Fruit fly (Drosophila melanogaster): Measurements from ENCODE around the gene CG11147.

CG11147 gene

DNA sequence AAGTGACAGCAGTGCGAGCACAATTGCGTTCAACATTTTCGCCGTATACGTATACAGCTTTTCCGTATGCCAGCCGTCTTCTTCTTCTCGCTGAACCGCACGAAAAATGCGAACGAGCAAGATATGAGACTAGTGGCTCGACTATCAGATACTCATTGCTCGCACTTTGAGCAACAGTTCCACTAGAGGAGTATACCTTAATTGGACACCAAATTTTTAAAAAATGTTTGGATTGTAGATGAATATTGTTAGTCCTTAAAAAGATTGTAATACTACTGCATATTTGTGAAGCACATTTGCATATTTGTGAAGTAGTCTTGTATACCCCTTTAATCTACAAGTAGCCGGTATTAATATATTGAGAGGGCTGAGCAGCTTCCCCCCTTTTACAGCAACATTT lies 37.1 kb upstream of the CG11147 start:
- TF ChIP-seq CG4496 (GFP tag; IDR thresholded peaks at IDR 0.05) (no peak), Snoo (tag; optimal IDR thresholded peaks at IDR 0.05) (no peak), CG14655 (GFP tag; optimal IDR thresholded peaks at IDR 0.05) (peak; percentile 47), EcR (GFP tag; optimal IDR thresholded peaks at IDR 0.05) (no peak), Pif1A (GFP tag; optimal IDR thresholded peaks at IDR 0.05) (peak; percentile 37), CG13204 (GFP tag; optimal IDR thresholded peaks at IDR 0.05) (no peak), gl (tag; optimal IDR thresholded peaks at IDR 0.05) (peak; percentile 16), CG8301 (tag; optimal IDR thresholded peaks at IDR 0.05) (peak; percentile 28), CG34367 (tag; optimal IDR thresholded peaks at IDR 0.05) (no peak), CG15710 (tag; optimal IDR thresholded peaks at IDR 0.05) (peak; percentile 24), CG8159 (tag; optimal IDR thresholded peaks at IDR 0.05) (peak; percentile 38), CG32121 (GFP tag; IDR thresholded peaks at IDR 0.05) (no peak), CG17806 (tag; optimal IDR thresholded peaks at IDR 0.05) (peak; percentile 46), D1 (tag; optimal IDR thresholded peaks at IDR 0.05) (no peak), CG10348 (GFP tag; IDR thresholded peaks at IDR 0.05) (no peak), CG12605 (GFP tag; IDR thresholded peaks at IDR 0.05) (0 out of 2 replicates have a peak, but pooled peaks have one; percentile 12), Pif1B (GFP tag; optimal IDR thresholded peaks at IDR 0.05) (no peak), Ets98B (GFP tag; IDR thresholded peaks at IDR 0.05) (no peak), rn (GFP tag; IDR thresholded peaks at IDR 0.05) (no peak), CG9948 (tag; optimal IDR thresholded peaks at IDR 0.05) (peak; percentile 29), fd96Ca (GFP tag; IDR thresholded peaks at IDR 0.05) (no peak)

DNA sequence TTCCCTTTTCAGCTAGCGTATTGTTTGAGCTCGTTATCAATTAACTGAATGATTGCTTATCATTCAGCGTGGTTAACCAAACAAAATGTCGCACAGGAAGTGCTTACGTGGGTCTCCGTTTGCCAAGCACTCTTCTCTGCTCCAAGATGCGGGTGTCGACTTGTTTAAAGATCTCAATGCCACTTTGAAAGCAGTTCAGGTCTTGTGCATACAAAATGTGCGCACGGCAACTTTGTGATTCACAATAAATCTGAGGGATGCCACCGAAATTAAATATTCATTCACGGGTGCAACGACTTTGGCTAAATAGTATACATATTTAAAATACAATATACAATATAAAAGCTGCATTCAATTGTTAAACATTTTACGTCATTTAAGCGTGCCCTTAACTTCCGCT lies 31.2 kb upstream of the CG11147 start:
- no peak for TF ChIP-seq CG17806 (tag; optimal IDR thresholded peaks at IDR 0.05)
- TF ChIP-seq rn (GFP tag; IDR thresholded peaks at IDR 0.05): no peak
- no peak for TF ChIP-seq CG8301 (tag; optimal IDR thresholded peaks at IDR 0.05)
- no peak for TF ChIP-seq CG32121 (GFP tag; IDR thresholded peaks at IDR 0.05)
- no peak for TF ChIP-seq CG8159 (tag; optimal IDR thresholded peaks at IDR 0.05)
- no peak for TF ChIP-seq Ets98B (GFP tag; IDR thresholded peaks at IDR 0.05)
- no peak for TF ChIP-seq CG9948 (tag; optimal IDR thresholded peaks at IDR 0.05)
- no peak for TF ChIP-seq fd96Ca (GFP tag; IDR thresholded peaks at IDR 0.05)
- no peak for TF ChIP-seq gl (tag; optimal IDR thresholded peaks at IDR 0.05)
- no peak for TF ChIP-seq Snoo (tag; optimal IDR thresholded peaks at IDR 0.05)
- no peak for TF ChIP-seq CG12605 (GFP tag; IDR thresholded peaks at IDR 0.05)
- no peak for TF ChIP-seq EcR (GFP tag; optimal IDR thresholded peaks at IDR 0.05)
- no peak for TF ChIP-seq CG13204 (GFP tag; optimal IDR thresholded peaks at IDR 0.05)
- no peak for TF ChIP-seq CG10348 (GFP tag; IDR thresholded peaks at IDR 0.05)

DNA sequence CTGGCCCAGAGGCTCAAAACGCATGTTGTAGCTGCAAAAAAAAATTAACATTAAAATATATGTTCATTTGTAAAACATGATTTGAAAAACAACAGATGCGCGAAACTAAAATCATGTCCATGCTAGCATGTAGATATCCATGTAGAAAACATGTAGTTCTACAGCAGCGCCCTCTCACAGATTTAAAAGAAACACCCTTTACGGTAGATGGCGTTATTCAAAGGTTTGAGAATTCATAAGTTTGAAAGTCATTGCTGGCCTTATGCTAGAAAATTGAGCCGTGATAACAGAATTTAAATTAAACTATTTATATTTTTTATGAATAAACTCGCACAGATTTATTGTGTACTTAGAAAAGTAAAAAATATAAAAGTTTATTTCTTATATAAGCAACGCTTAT lies 30.1 kb upstream of the CG11147 start:
- TF ChIP-seq D1 (tag; optimal IDR thresholded peaks at IDR 0.05): peak; percentile 78
- TF ChIP-seq CG34367 (tag; optimal IDR thresholded peaks at IDR 0.05): no peak

DNA sequence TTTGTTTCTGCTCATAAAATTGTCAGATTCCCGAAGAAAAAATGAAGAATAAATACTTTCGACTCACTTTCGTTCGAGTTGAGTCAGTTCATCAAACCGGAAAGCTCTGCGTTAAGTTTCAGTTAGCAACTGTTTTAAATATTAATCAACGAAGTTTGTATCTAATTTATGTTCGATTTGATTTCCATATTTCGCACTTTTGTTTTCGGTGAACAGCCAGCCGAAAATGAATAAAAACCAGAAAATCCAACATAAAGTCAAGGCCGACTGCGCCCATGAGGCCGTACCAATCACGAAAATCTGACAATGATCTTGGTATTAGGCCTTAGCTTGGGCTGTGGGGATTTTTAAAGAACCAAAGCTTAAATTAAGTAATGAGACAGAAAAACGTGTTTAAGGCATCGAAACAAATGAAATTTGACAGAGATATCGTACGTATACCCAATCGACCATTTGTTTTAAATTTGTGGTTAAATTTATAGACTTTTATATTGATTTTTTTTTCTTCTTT lies 25.5 kb upstream of the CG11147 start:
- TF ChIP-seq Pif1A (GFP tag; optimal IDR thresholded peaks at IDR 0.05) (no peak), CG34367 (tag; optimal IDR thresholded peaks at IDR 0.05) (no peak), CG12605 (GFP tag; IDR thresholded peaks at IDR 0.05) (no peak), Pif1B (GFP tag; optimal IDR thresholded peaks at IDR 0.05) (no peak), CG4496 (GFP tag; IDR thresholded peaks at IDR 0.05) (no peak), CG17806 (tag; optimal IDR thresholded peaks at IDR 0.05) (no peak), fd96Ca (GFP tag; IDR thresholded peaks at IDR 0.05) (no peak), Snoo (tag; optimal IDR thresholded peaks at IDR 0.05) (no peak), Ets98B (GFP tag; IDR thresholded peaks at IDR 0.05) (no peak), CG10348 (GFP tag; IDR thresholded peaks at IDR 0.05) (no peak), CG9948 (tag; optimal IDR thresholded peaks at IDR 0.05) (no peak), rn (GFP tag; IDR thresholded peaks at IDR 0.05) (no peak), CG13204 (GFP tag; optimal IDR thresholded peaks at IDR 0.05) (no peak)

DNA sequence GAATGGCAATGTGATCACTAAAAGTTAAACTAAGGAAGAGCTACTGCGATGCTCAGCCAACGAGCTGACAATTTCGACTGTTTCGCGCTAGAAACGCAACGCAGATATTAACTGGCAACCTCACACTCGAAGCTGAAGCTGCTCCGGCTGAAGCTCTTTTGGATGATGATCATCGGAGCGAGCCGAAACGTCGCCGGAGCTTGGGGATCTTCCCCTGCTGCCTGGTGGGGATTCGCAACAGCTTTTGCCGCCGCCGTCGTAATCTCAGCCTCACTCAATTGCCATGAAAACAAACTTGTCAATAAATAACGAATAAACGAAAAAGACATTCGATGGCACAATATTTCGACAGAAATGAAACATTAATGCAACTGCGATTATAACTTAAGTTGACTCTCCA lies 25.0 kb upstream of the CG11147 start, which contains the start of gene obst-E:
Gene obst-E (minus strand): TSS at position 101 of the 400 bp plus-strand sequence.
- TF ChIP-seq CG8159 (tag; optimal IDR thresholded peaks at IDR 0.05): no peak
- no peak for TF ChIP-seq CG34367 (tag; optimal IDR thresholded peaks at IDR 0.05)
- TF ChIP-seq CG32121 (GFP tag; IDR thresholded peaks at IDR 0.05): no peak
- TF ChIP-seq EcR (GFP tag; optimal IDR thresholded peaks at IDR 0.05): no peak
- no peak for TF ChIP-seq Ets98B (GFP tag; IDR thresholded peaks at IDR 0.05)

DNA sequence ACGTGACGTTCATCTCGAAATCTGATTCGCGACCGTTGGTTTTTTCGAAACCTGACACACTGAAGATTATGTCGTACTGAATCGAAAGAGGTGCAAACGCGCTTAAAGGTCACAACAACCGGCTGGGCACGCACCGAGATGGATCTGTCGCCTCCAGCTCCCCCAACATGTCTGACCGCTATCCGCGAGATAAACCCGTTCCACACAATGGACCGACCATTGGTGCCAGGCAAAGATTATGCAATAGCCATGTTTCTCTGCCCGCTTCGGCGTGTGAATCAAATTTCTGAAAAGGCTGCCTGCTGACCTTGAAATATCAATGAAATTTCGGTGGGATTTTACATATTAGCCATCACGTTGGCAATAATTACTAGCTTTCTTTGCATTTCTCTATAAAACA lies 24.1 kb upstream of the CG11147 start:
- peak; percentile 76 for TF ChIP-seq EcR (GFP tag; optimal IDR thresholded peaks at IDR 0.05)
- no peak for TF ChIP-seq CG17806 (tag; optimal IDR thresholded peaks at IDR 0.05)

DNA sequence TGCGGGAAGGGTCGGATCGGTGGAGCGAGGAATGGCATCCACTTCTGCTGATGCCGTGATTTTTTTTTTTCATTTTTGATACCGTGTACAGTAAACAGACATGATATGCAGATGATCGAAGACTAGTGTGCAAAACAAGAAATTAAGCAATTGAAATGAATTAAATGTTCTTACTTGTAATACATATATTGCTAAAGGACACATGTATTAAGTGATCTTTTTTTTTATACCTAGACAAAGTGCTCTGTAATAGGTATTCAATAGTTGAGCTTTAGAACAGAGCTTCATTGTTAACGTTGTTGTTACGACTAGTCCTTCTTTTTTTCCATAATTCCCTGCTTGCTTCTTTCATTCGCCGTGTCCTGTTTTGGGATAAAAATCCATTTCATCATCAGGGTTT lies 10.4 kb upstream of the CG11147 start:
- TF ChIP-seq CG8159 (tag; optimal IDR thresholded peaks at IDR 0.05) (peak; percentile 82), Snoo (tag; optimal IDR thresholded peaks at IDR 0.05) (peak; percentile 11), D1 (tag; optimal IDR thresholded peaks at IDR 0.05) (peak; percentile 31), CG10348 (GFP tag; IDR thresholded peaks at IDR 0.05) (no peak), EcR (GFP tag; optimal IDR thresholded peaks at IDR 0.05) (no peak), CG8301 (tag; optimal IDR thresholded peaks at IDR 0.05) (no peak), Pif1B (GFP tag; optimal IDR thresholded peaks at IDR 0.05) (peak; percentile 53), CG9948 (tag; optimal IDR thresholded peaks at IDR 0.05) (peak; percentile 62), CG12605 (GFP tag; IDR thresholded peaks at IDR 0.05) (no peak), fd96Ca (GFP tag; IDR thresholded peaks at IDR 0.05) (no peak), Pif1A (GFP tag; optimal IDR thresholded peaks at IDR 0.05) (peak; percentile 13), CG17806 (tag; optimal IDR thresholded peaks at IDR 0.05) (peak; percentile 74), CG34367 (tag; optimal IDR thresholded peaks at IDR 0.05) (peak; percentile 67), CG13204 (GFP tag; optimal IDR thresholded peaks at IDR 0.05) (no peak), CG15710 (tag; optimal IDR thresholded peaks at IDR 0.05) (peak; percentile 75), CG14655 (GFP tag; optimal IDR thresholded peaks at IDR 0.05) (no peak), rn (GFP tag; IDR thresholded peaks at IDR 0.05) (no peak), gl (tag; optimal IDR thresholded peaks at IDR 0.05) (peak; percentile 36)
